Fruit fly (Drosophila melanogaster) whole organism, wandering third instar larva: ENCODE data around the gene jvl.

ENCODE experiments used
- Dfd ChIP-seq: fragments of >200 bp; optimal IDR thresholded peaks from 2 replicates; lab custom pipeline; 2017; ENCODE audit warnings: missing biosample characterization, missing genetic modification characterization
- Hr83 ChIP-seq: fragments of 200-300 bp; sonication (Bioruptor generic); optimal IDR thresholded peaks from 2 replicates; lab custom pipeline; 2016; ENCODE audit warnings: missing biosample characterization, mild to moderate bottlenecking, missing genetic modification characterization, moderate library complexity; ENCODE audit not compliant: poor library complexity, severe bottlenecking
- N ChIP-seq: fragments of >200 bp; optimal IDR thresholded peaks from 2 replicates; lab custom pipeline; 2018; ENCODE audit warnings: missing biosample characterization, missing external identifiers, missing genetic modification characterization
- OdsH ChIP-seq: fragments of 200-800 bp; sonication (Bioruptor generic); optimal IDR thresholded peaks from 2 replicates; lab custom pipeline; 2016; ENCODE audit warnings: missing biosample characterization, mild to moderate bottlenecking, missing genetic modification characterization
- fru ChIP-seq: fragments of 200-800 bp; sonication (Bioruptor generic); optimal IDR thresholded peaks from 3 replicates; lab custom pipeline; 2016; ENCODE audit warnings: missing biosample characterization, mild to moderate bottlenecking, missing genetic modification characterization
- h ChIP-seq: fragments of 200-800 bp; sonication (Bioruptor generic); optimal IDR thresholded peaks from 3 replicates; lab custom pipeline; 2016; ENCODE audit warnings: missing biosample characterization, mild to moderate bottlenecking, missing genetic modification characterization
- pan ChIP-seq: fragments of >200 bp; optimal IDR thresholded peaks from 2 replicates; lab custom pipeline; 2017
- psq ChIP-seq: fragments of 200-800 bp; sonication (Bioruptor generic); optimal IDR thresholded peaks from 3 replicates; lab custom pipeline; 2017; ENCODE audit warnings: missing biosample characterization, mild to moderate bottlenecking, missing genetic modification characterization, moderate library complexity
- rgr ChIP-seq: fragments of 200-800 bp; sonication (Bioruptor generic); optimal IDR thresholded peaks from 3 replicates; lab custom pipeline; 2016; ENCODE audit warnings: missing biosample characterization, mild to moderate bottlenecking, missing genetic modification characterization
- tai ChIP-seq: sonication (Bioruptor generic); optimal IDR thresholded peaks from 2 replicates; lab custom pipeline; 2016; ENCODE audit warnings: missing biosample characterization, missing genetic modification characterization

DNA sequence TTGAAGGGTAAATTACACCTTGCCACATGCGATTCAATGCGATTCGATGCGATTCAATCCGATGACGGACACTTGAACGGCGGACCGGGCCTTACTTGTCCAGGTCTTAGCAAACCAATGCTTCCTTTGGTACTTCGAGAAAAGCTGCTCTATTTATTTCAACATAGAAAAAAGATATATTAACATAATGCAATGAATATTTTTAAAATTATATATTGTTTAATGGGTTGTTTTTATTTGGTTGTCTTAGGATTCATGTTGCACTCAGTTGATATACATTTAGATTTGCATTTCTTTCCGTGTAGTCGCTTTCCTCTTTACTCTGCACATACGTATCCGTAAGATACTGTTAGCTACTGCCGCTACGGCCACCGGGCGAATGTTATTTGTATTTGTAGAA, 16.9 kb downstream of the jvl start:
- TF ChIP-seq Hr83 (GFP tag; lab: Kevin White, UChicago) (no peak), OdsH (no peak), fru (no peak), h (GFP tag; lab: Kevin White, UChicago) (no peak), psq (GFP tag; lab: Kevin White, UChicago) (no peak), pan (no peak), rgr (no peak), N (no peak), Dfd (no peak), tai (no peak)
